Fruit fly (Drosophila melanogaster): ENCODE results near the gene Cpr65Aw.
A peak's percentile ranks its signal among the peaks of the same experiment; 100 is the strongest.

Cpr65Aw gene

dm6 chr3L:6135174-6135573 lies 7.0 kb downstream of the Cpr65Aw start, which contains the start of gene Lcp65Ag1:
TSS of gene Lcp65Ag1 (minus strand) at chr3L:6135274.
- TF ChIP-seq dmrt93B (GFP tag; optimal IDR thresholded peaks at IDR 0.05), result no peak
- TF ChIP-seq dsf (GFP tag; optimal IDR thresholded peaks at IDR 0.05; ENCODE audit: borderline replicate concordance), result no peak
- no peak for TF ChIP-seq pan (optimal IDR thresholded peaks at IDR 0.05)
- TF ChIP-seq Hr83 (GFP tag; optimal IDR thresholded peaks at IDR 0.05; ENCODE audit: poor library complexity, severe bottlenecking), result no peak
- TF ChIP-seq GATAd (GFP tag; optimal IDR thresholded peaks at IDR 0.05), result no peak
- no peak for TF ChIP-seq Dfd (GFP tag; optimal IDR thresholded peaks at IDR 0.05)
- TF ChIP-seq jim (GFP tag; optimal IDR thresholded peaks at IDR 0.05), result no peak
- no peak for TF ChIP-seq h (GFP tag; optimal IDR thresholded peaks at IDR 0.05)
- no peak for TF ChIP-seq CG32264 (GFP tag; optimal IDR thresholded peaks at IDR 0.05)
- TF ChIP-seq Mio (GFP tag; optimal IDR thresholded peaks at IDR 0.05), result no peak
- TF ChIP-seq CG9705 (GFP tag; optimal IDR thresholded peaks at IDR 0.05), result no peak
- TF ChIP-seq tai (GFP tag; optimal IDR thresholded peaks at IDR 0.05), result no peak

dm6 chr3L:6133546-6133945 lies 8.7 kb downstream of the Cpr65Aw start, which contains the start of gene Lcp65Ag2:
TSS of gene Lcp65Ag2 (minus strand) at chr3L:6133593.
- no peak for TF ChIP-seq dsf (GFP tag; optimal IDR thresholded peaks at IDR 0.05; ENCODE audit: borderline replicate concordance)
- TF ChIP-seq h (GFP tag; optimal IDR thresholded peaks at IDR 0.05), result no peak
- no peak for TF ChIP-seq OdsH (GFP tag; optimal IDR thresholded peaks at IDR 0.05)
- no peak for TF ChIP-seq brk (GFP tag; optimal IDR thresholded peaks at IDR 0.05)
- TF ChIP-seq jim (GFP tag; optimal IDR thresholded peaks at IDR 0.05), result no peak

DNA sequence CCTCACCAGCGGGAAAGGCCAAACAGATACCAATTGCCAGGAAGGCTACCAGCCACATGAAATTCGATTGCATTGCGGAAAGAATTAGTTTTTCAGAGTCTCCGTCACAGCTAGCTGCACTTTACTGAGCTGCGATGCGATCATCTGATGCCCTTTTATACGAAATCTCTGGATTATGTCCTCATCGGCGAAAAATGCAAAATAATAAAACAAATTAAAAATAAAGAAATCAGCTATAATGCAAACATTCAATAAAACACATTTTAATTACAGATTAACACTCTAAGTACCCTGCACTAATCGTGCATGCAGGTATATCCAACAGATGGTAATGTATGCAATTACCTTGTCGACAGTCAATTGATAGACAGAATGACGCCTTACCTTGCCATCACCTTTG lies 10.2 kb downstream of the Cpr65Aw start, which contains the start of gene Cpr65Au:
Gene Cpr65Au (minus strand): TSS at position 101 of the 400 bp plus-strand sequence.
- no peak for TF ChIP-seq dmrt93B (GFP tag; optimal IDR thresholded peaks at IDR 0.05)
- no peak for TF ChIP-seq Abd-B (GFP tag; optimal IDR thresholded peaks at IDR 0.05)
- TF ChIP-seq lola (GFP tag; optimal IDR thresholded peaks at IDR 0.05), result no peak
- no peak for TF ChIP-seq N (GFP tag; optimal IDR thresholded peaks at IDR 0.05)
- no peak for TF ChIP-seq GATAd (GFP tag; optimal IDR thresholded peaks at IDR 0.05)
- no peak for TF ChIP-seq sv (GFP tag; optimal IDR thresholded peaks at IDR 0.05)
- no peak for TF ChIP-seq HLH106 (tag; optimal IDR thresholded peaks at IDR 0.05)
- TF ChIP-seq tai (GFP tag; optimal IDR thresholded peaks at IDR 0.05), result no peak
- TF ChIP-seq usp (GFP tag; optimal IDR thresholded peaks at IDR 0.05), result no peak
- no peak for TF ChIP-seq ey (GFP tag; optimal IDR thresholded peaks at IDR 0.05)
- no peak for TF ChIP-seq fru (GFP tag; optimal IDR thresholded peaks at IDR 0.05)
- TF ChIP-seq br (GFP tag; optimal IDR thresholded peaks at IDR 0.05), result no peak
- no peak for TF ChIP-seq dsf (GFP tag; optimal IDR thresholded peaks at IDR 0.05; ENCODE audit: borderline replicate concordance)

DNA sequence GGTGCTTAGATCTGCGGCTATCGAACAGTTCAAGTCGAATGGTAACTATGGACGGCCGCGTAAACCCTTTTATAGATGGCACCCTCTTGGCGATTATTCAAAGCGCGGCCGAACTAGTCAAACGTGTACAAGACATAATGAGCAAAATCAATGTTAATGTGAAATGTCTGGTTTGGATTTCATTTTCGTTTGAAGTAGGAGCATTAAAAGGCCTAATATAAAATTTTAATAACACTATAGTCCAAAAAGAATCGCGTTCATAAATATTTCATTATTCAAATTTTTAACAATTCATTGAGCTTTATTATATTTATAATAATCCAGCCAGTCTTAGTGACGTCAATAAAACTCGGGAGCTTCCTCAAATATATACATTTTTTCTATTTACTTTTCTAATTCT lies 11.3 kb downstream of the Cpr65Aw start, which contains the start of gene Lcp65Ag3:
Gene Lcp65Ag3 (minus strand): TSS at position 46 of the 400 bp plus-strand sequence.
- TF ChIP-seq GATAd (GFP tag; optimal IDR thresholded peaks at IDR 0.05) (no peak), Hnf4 (GFP tag; optimal IDR thresholded peaks at IDR 0.05) (no peak), woc (GFP tag; optimal IDR thresholded peaks at IDR 0.05) (no peak), dl (GFP tag; optimal IDR thresholded peaks at IDR 0.05; ENCODE audit: insufficient read depth in 1 of 2, partially characterized antibody in 2 of 2) (no peak), Hr78 (GFP tag; optimal IDR thresholded peaks at IDR 0.05) (no peak), Sp1 (GFP tag; optimal IDR thresholded peaks at IDR 0.05) (no peak), lola (GFP tag; optimal IDR thresholded peaks at IDR 0.05) (no peak), h (GFP tag; optimal IDR thresholded peaks at IDR 0.05) (no peak), tai (GFP tag; optimal IDR thresholded peaks at IDR 0.05) (no peak), CG32264 (GFP tag; optimal IDR thresholded peaks at IDR 0.05) (no peak), jim (GFP tag; optimal IDR thresholded peaks at IDR 0.05) (no peak), rgr (GFP tag; optimal IDR thresholded peaks at IDR 0.05) (no peak), Dif (GFP tag; optimal IDR thresholded peaks at IDR 0.05; ENCODE audit: partially characterized antibody) (no peak), pan (optimal IDR thresholded peaks at IDR 0.05) (no peak), fru (GFP tag; optimal IDR thresholded peaks at IDR 0.05) (no peak), OdsH (GFP tag; optimal IDR thresholded peaks at IDR 0.05) (no peak), dmrt93B (GFP tag; optimal IDR thresholded peaks at IDR 0.05) (no peak)

- TF ChIP-seq Hnf4 (GFP tag; optimal IDR thresholded peaks at IDR 0.05) (no peak), Abd-B (GFP tag; optimal IDR thresholded peaks at IDR 0.05) (no peak), sage (GFP tag; optimal IDR thresholded peaks at IDR 0.05) (no peak), GATAd (GFP tag; optimal IDR thresholded peaks at IDR 0.05) (no peak), foxo (GFP tag; optimal IDR thresholded peaks at IDR 0.05) (no peak), Myc (optimal IDR thresholded peaks at IDR 0.05) (peak; percentile 74), Vsx2 (GFP tag; optimal IDR thresholded peaks at IDR 0.05; ENCODE audit: partially characterized antibody) (peak; percentile 76), brk (GFP tag; optimal IDR thresholded peaks at IDR 0.05) (no peak), psq (GFP tag; optimal IDR thresholded peaks at IDR 0.05) (no peak), CrebA (GFP tag; optimal IDR thresholded peaks at IDR 0.05; ENCODE audit: borderline replicate concordance) (no peak)
Observed at dm6 chr3L:6129591-6129990, 12.6 kb downstream of the Cpr65Aw start.
